Worm (Caenorhabditis elegans) whole organism, mixed stage, embryonic: ENCODE measurements around the gene H38K22.7.

Experiments
- flh-1 ChIP-seq: fragments of 200-800 bp; sonication (Bioruptor generic); optimal IDR thresholded peaks from 2 replicates; lab custom pipeline; 2018; ENCODE audit warnings: mild to moderate bottlenecking, missing genetic modification characterization, moderate library complexity, missing compliant biosample characterization
- lsy-2 ChIP-seq: fragments of 150-350 bp; optimal IDR thresholded peaks from 2 replicates; lab custom pipeline; 2014; ENCODE audit warnings: missing biosample characterization, missing genetic modification characterization
- snpc-4 ChIP-seq: fragments of 150-350 bp; optimal IDR thresholded peaks from 2 replicates; lab custom pipeline; 2014; ENCODE audit warnings: missing biosample characterization, missing genetic modification characterization
- unc-39 ChIP-seq: fragments of 150-350 bp; optimal IDR thresholded peaks from 2 replicates; lab custom pipeline; 2014; ENCODE audit warnings: missing biosample characterization, missing genetic modification characterization
- ztf-11 ChIP-seq: fragments of 150-350 bp; optimal IDR thresholded peaks from 2 replicates; lab custom pipeline; 2014; ENCODE audit warnings: missing biosample characterization, missing genetic modification characterization

ce11 chrIII:4357438-4357837 lies 35.9 kb downstream of the H38K22.7 start:
- no peak for TF ChIP-seq snpc-4 (tag; lab: Kevin White, UChicago)
- no peak for TF ChIP-seq lsy-2
- no peak for TF ChIP-seq ztf-11
- no peak for TF ChIP-seq flh-1 (GFP tag; lab: Kevin White, UChicago)
- no peak for TF ChIP-seq unc-39 (tag; lab: Kevin White, UChicago)
